Fruit fly (Drosophila melanogaster): ENCODE measurements around the gene CG4942.

CG4942 gene

dm6 chr3L:9072731-9073385 lies at the start of gene CG4942, which contains the start of gene CG4911 (continued):
- TF ChIP-seq net (GFP tag; optimal IDR thresholded peaks at IDR 0.05) = no peak
- peak; percentile 35 for TF ChIP-seq Ets21C (GFP tag; optimal IDR thresholded peaks at IDR 0.05)
- TF ChIP-seq fd85E (GFP tag; optimal IDR thresholded peaks at IDR 0.05) = no peak
- no peak for TF ChIP-seq ss (GFP tag; optimal IDR thresholded peaks at IDR 0.05)
- peak; percentile 67 for TF ChIP-seq OdsH (GFP tag; optimal IDR thresholded peaks at IDR 0.05)
- TF ChIP-seq CG11294 (GFP tag; IDR thresholded peaks at IDR 0.05) = peak; percentile 28; the same call in 1 of the 2 replicates
- TF ChIP-seq CG6163 (GFP tag; IDR thresholded peaks at IDR 0.05) = peak; percentile 55; the same call in 1 of the 3 replicates
- peak; percentile 2 for TF ChIP-seq fkh (GFP tag; optimal IDR thresholded peaks at IDR 0.05)
- peak; percentile 83 for TF ChIP-seq CG31627 (GFP tag; optimal IDR thresholded peaks at IDR 0.05)

dm6 chr3L:9023627-9024026 lies 49.3 kb upstream of the CG4942 start:
- peak; percentile 54; the same call in 1 of the 3 replicates for TF ChIP-seq CG6163 (GFP tag; IDR thresholded peaks at IDR 0.05)
- peak; percentile 16 for TF ChIP-seq acj6 (GFP tag; optimal IDR thresholded peaks at IDR 0.05)
- peak; percentile 2 for TF ChIP-seq Ets21C (GFP tag; optimal IDR thresholded peaks at IDR 0.05)
- peak; percentile 34 for TF ChIP-seq Sox102F (GFP tag; optimal IDR thresholded peaks at IDR 0.05)
- no peak for TF ChIP-seq Ets96B (tag; optimal IDR thresholded peaks at IDR 0.05)
- TF ChIP-seq CG11762 (GFP tag; optimal IDR thresholded peaks at IDR 0.05; ENCODE audit: insufficient read depth) = no peak
- no peak for TF ChIP-seq CG32006 (GFP tag; optimal IDR thresholded peaks at IDR 0.05)
- TF ChIP-seq Met (GFP tag; optimal IDR thresholded peaks at IDR 0.05) = peak; percentile 41
- TF ChIP-seq net (GFP tag; optimal IDR thresholded peaks at IDR 0.05) = no peak
- peak; percentile 66 for TF ChIP-seq svp (GFP tag)
- peak; percentile 60 for TF ChIP-seq Hr39 (GFP tag; optimal IDR thresholded peaks at IDR 0.05)
- TF ChIP-seq achi (GFP tag; optimal IDR thresholded peaks at IDR 0.05) = peak; percentile 9
- TF ChIP-seq Blimp-1 (GFP tag; optimal IDR thresholded peaks at IDR 0.05) = no peak
- TF ChIP-seq Smox (GFP tag; optimal IDR thresholded peaks at IDR 0.05) = peak; percentile 19
- peak; percentile 41 for TF ChIP-seq esn (GFP tag; optimal IDR thresholded peaks at IDR 0.05)
- TF ChIP-seq CG6792 (GFP tag; optimal IDR thresholded peaks at IDR 0.05) = no peak
- peak; percentile 9 for TF ChIP-seq OdsH (GFP tag; optimal IDR thresholded peaks at IDR 0.05)
- TF ChIP-seq CG31627 (GFP tag; optimal IDR thresholded peaks at IDR 0.05) = peak; percentile 41
- no peak for TF ChIP-seq CG9139 (GFP tag; optimal IDR thresholded peaks at IDR 0.05)
- no peak for TF ChIP-seq Sox15 (GFP tag; optimal IDR thresholded peaks at IDR 0.05)
- TF ChIP-seq ss (GFP tag; optimal IDR thresholded peaks at IDR 0.05) = no peak

- TF ChIP-seq spab (GFP tag; optimal IDR thresholded peaks at IDR 0.05) = no peak
- TF ChIP-seq CG11902 (GFP tag; optimal IDR thresholded peaks at IDR 0.05) = no peak
- TF ChIP-seq Sox14 (GFP tag; optimal IDR thresholded peaks at IDR 0.05) = no peak
- no peak for TF ChIP-seq ss (GFP tag; optimal IDR thresholded peaks at IDR 0.05)
- no peak for TF ChIP-seq lz (GFP tag; optimal IDR thresholded peaks at IDR 0.05)
- no peak for TF ChIP-seq CG10669 (GFP tag; optimal IDR thresholded peaks at IDR 0.05)
- TF ChIP-seq fkh (GFP tag; optimal IDR thresholded peaks at IDR 0.05) = peak; percentile 76
Observed at dm6 chr3L:9024741-9025140, 48.2 kb upstream of the CG4942 start.

dm6 chr3L:9025178-9025577 lies 47.7 kb upstream of the CG4942 start:
- TF ChIP-seq CG8319 (GFP tag; optimal IDR thresholded peaks at IDR 0.05) (no peak), net (GFP tag; optimal IDR thresholded peaks at IDR 0.05) (no peak), CG6792 (GFP tag; optimal IDR thresholded peaks at IDR 0.05) (no peak), Eip93F (GFP tag; optimal IDR thresholded peaks at IDR 0.05) (no peak), Sox14 (GFP tag; optimal IDR thresholded peaks at IDR 0.05) (no peak), CG6276 (GFP tag; optimal IDR thresholded peaks at IDR 0.05) (no peak), Gug (GFP tag; IDR thresholded peaks at IDR 0.05) (no peak), CG10631 (GFP tag; optimal IDR thresholded peaks at IDR 0.05) (no peak), CG11902 (GFP tag; optimal IDR thresholded peaks at IDR 0.05) (no peak), fd85E (GFP tag; optimal IDR thresholded peaks at IDR 0.05) (no peak), CG10669 (GFP tag; optimal IDR thresholded peaks at IDR 0.05) (no peak), CG6854 (GFP tag; optimal IDR thresholded peaks at IDR 0.05) (no peak), CG6163 (GFP tag; IDR thresholded peaks at IDR 0.05) (no peak), CG34406 (GFP tag; optimal IDR thresholded peaks at IDR 0.05) (no peak), Smox (GFP tag; optimal IDR thresholded peaks at IDR 0.05) (no peak), CG1621 (tag; optimal IDR thresholded peaks at IDR 0.05) (no peak), pdm3 (GFP tag; optimal IDR thresholded peaks at IDR 0.05) (no peak), Hr4 (GFP tag; optimal IDR thresholded peaks at IDR 0.05) (no peak), acj6 (GFP tag; optimal IDR thresholded peaks at IDR 0.05) (no peak), Blimp-1 (GFP tag; optimal IDR thresholded peaks at IDR 0.05) (no peak)
